Fruit fly (Drosophila melanogaster): ENCODE data around the gene mei-217.

Gene mei-217

DNA sequence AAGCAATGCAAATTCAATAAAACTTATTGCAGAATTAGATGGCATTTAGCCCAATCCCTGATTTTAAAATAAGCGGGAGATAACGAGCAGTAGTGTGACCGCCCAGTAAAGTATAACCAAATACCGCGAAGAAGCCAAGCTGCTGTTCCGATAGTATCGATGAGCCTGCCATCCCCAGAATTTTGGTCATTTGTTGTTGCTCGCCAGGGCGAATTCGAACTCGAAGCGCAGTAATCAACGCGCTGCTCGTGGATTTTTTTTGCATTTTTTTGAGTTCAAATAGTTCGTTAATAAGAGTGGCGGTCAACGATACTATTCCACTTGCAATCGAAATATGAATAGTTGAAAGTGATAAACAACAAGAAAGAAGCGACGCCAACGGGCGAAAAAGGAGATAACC, 17.0 kb upstream of the mei-217 start, which contains the start of gene baz:
Gene baz, plus strand, starts transcription at position 188 of the 400 bp plus-strand sequence.
- TF ChIP-seq Ets96B (tag; optimal IDR thresholded peaks at IDR 0.05) (no peak), CG32006 (GFP tag; optimal IDR thresholded peaks at IDR 0.05) (no peak), Sox14 (GFP tag; optimal IDR thresholded peaks at IDR 0.05) (peak; percentile 7), CG6808 (GFP tag; optimal IDR thresholded peaks at IDR 0.05) (peak; percentile 2), CG6163 (GFP tag; IDR thresholded peaks at IDR 0.05) (peak; percentile 46; the same call in 1 of the 3 replicates), ss (GFP tag; optimal IDR thresholded peaks at IDR 0.05) (peak in 1 of 2 experiments; percentile 30), CG3032 (tag; optimal IDR thresholded peaks at IDR 0.05) (peak; percentile 2), Eip78C (GFP tag) (peak; percentile 64)

DNA sequence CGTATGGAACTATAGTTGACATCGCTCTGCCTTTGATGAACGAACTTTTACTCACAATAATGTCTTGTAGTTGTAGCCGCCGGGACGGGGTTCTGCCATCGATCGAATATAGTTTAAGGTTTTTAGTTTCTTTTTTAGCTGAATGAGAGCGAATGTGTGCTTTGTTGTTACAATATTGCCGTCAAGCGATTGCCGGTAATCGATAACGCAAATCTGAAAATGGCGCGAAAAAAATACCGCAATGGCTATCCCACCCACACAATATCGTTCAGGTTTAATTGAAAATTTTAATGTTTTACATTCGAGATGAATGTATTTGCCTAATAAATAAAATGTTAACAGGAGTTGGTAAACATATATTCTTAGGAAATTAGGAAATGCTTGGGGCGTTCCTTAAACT, 16.3 kb upstream of the mei-217 start, which contains the start of gene xmas:
Gene xmas, minus strand, starts transcription at position 191 of the 400 bp plus-strand sequence.
- TF ChIP-seq OdsH (GFP tag; optimal IDR thresholded peaks at IDR 0.05) (no peak), dsx (GFP tag; optimal IDR thresholded peaks at IDR 0.05; ENCODE audit: poor library complexity, severe bottlenecking) (peak; percentile 66)

DNA sequence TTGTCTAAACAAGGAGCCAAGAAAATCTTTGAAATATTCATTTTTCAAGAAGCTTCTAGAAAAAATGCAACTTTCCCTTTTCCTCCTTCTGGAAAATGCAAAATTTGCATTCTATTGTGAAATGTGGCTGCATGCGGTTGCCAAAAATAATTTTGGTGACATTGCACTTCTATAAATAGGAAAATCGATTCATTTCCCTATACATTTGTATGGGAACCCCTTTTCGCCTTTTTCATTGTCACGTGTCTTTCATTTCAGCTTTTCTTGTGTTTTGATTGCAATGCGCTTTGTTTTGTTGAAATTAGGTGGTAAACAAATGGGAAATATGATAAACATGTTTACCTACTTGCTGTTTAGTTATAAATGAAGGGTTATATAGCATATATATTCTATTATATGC, 7.9 kb upstream of the mei-217 start:
- no peak for TF ChIP-seq Ets21C (GFP tag; optimal IDR thresholded peaks at IDR 0.05)
- TF ChIP-seq spab (GFP tag; optimal IDR thresholded peaks at IDR 0.05) = no peak
- TF ChIP-seq vri (GFP tag; optimal IDR thresholded peaks at IDR 0.05) = no peak
- TF ChIP-seq Hr39 (GFP tag; optimal IDR thresholded peaks at IDR 0.05) = no peak
- TF ChIP-seq achi (GFP tag; optimal IDR thresholded peaks at IDR 0.05) = no peak
- TF ChIP-seq CG1621 (tag; optimal IDR thresholded peaks at IDR 0.05) = no peak
- no peak for TF ChIP-seq net (GFP tag; optimal IDR thresholded peaks at IDR 0.05)
- no peak for TF ChIP-seq CG7368 (GFP tag; optimal IDR thresholded peaks at IDR 0.05)
- no peak for TF ChIP-seq CG3032 (tag; optimal IDR thresholded peaks at IDR 0.05)
- no peak for TF ChIP-seq Hr4 (GFP tag; optimal IDR thresholded peaks at IDR 0.05)

DNA sequence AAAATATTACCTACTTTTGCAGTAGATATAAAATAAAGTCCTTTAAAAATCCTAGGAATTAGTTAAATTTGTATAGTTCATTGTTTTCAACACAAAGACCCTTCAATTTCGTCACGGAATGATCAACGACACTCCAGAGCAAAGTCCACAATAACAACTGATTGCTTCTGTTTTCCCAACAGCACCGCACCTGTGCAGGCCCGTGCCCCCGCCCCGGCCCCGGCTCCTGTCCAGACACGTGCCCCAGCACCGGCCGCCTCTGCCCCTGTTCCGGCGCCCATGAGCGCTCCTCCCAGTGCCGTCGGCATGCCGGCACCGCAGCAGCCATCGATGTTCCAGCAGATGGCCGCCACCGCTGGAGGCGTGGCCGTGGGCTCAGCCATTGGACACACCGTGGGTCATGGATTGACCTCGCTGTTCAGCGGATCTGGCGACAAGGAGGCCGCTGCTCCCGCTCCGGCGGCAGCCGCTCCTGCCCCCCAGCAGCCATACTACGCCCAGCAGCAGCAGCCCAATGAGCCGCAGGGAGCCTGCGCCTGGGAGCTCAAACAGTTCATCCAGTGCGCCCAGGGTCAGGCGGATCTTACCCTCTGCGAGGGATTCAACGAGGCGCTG, 7.0 kb upstream of the mei-217 start:
- TF ChIP-seq CG15336 (GFP tag; IDR thresholded peaks at IDR 0.05) (peak; percentile 13; the same call in 1 of the 2 replicates), CG1621 (tag; optimal IDR thresholded peaks at IDR 0.05) (no peak), CG11762 (GFP tag; optimal IDR thresholded peaks at IDR 0.05; ENCODE audit: insufficient read depth) (no peak), Met (GFP tag; optimal IDR thresholded peaks at IDR 0.05) (no peak), eg (GFP tag; IDR thresholded peaks at IDR 0.05) (no peak), Sox15 (GFP tag; optimal IDR thresholded peaks at IDR 0.05) (no peak), ss (GFP tag; optimal IDR thresholded peaks at IDR 0.05) (peak; percentile 71 to 79), lz (GFP tag; optimal IDR thresholded peaks at IDR 0.05) (no peak), CG6854 (GFP tag; optimal IDR thresholded peaks at IDR 0.05) (peak; percentile 57), Eip75B (GFP tag; optimal IDR thresholded peaks at IDR 0.05) (no peak), dac (GFP tag; optimal IDR thresholded peaks at IDR 0.05) (no peak), CG4318 (GFP tag; optimal IDR thresholded peaks at IDR 0.05) (no peak), Hr38 (GFP tag; optimal IDR thresholded peaks at IDR 0.05) (no peak), CG10631 (GFP tag; optimal IDR thresholded peaks at IDR 0.05) (no peak), CG16779 (tag; optimal IDR thresholded peaks at IDR 0.05) (peak; percentile 31), Eip93F (GFP tag; optimal IDR thresholded peaks at IDR 0.05) (no peak), Smox (GFP tag; optimal IDR thresholded peaks at IDR 0.05) (no peak), CG6808 (GFP tag; optimal IDR thresholded peaks at IDR 0.05) (peak; percentile 64), Blimp-1 (GFP tag; optimal IDR thresholded peaks at IDR 0.05) (no peak)
